Worm (Caenorhabditis elegans) whole organism, L4 larva: ENCODE results near the gene srx-29.
"Not testable (repeated sequence)": the region's sequence is repeated elsewhere in the genome, so short reads cannot be mapped to it uniquely, and the experiment has no call there.

Experiments
- F10B5.3 ChIP-seq: sonication (generic microtip); optimal IDR thresholded peaks from 2 replicates; lab custom pipeline; 2016; ENCODE audit warnings: mild to moderate bottlenecking, missing genetic modification characterization, missing compliant biosample characterization
- Y105C5A.15 ChIP-seq: fragments of 200-800 bp; sonication (Bioruptor generic); IDR thresholded peaks from 2 replicates; pipeline ENCODE4 v1.3.6; 2022; ENCODE audit warnings: missing genetic modification characterization, missing compliant biosample characterization
- Y75B8A.6 ChIP-seq: fragments of 200-800 bp; sonication (Bioruptor generic); IDR thresholded peaks from 2 replicates; pipeline ENCODE4 v1.3.6; 2022; ENCODE audit warnings: missing genetic modification reagents, missing genetic modification characterization, missing compliant biosample characterization
- arid-1 ChIP-seq: fragments of 200-800 bp; sonication (Bioruptor generic); conservative IDR thresholded peaks from 2 replicates; pipeline ENCODE4 v1.3.6; 2022; ENCODE audit warnings: missing genetic modification reagents, missing genetic modification characterization, missing compliant biosample characterization
- ces-1 ChIP-seq: fragments of 150-350 bp; sonication (generic microtip); optimal IDR thresholded peaks from 4 replicates; lab custom pipeline; 2014; ENCODE audit warnings: missing biosample characterization, missing genetic modification reagents, missing genetic modification characterization
- egl-43 ChIP-seq: fragments of 200-800 bp; sonication (Bioruptor generic); IDR thresholded peaks from 2 replicates; pipeline ENCODE4 v1.3.6; 2022; ENCODE audit warnings: missing genetic modification reagents, missing genetic modification characterization, missing compliant biosample characterization
- fkh-10 ChIP-seq: fragments of 150-350 bp; optimal IDR thresholded peaks from 2 replicates; lab custom pipeline; 2014; ENCODE audit warnings: missing biosample characterization, missing genetic modification reagents, missing genetic modification characterization
- lin-13 ChIP-seq: fragments of 150-350 bp; optimal IDR thresholded peaks from 2 replicates; lab custom pipeline; 2014; ENCODE audit warnings: missing biosample characterization, missing genetic modification reagents, missing genetic modification characterization
- nhr-10 ChIP-seq: fragments of 150-350 bp; optimal IDR thresholded peaks from 2 replicates; lab custom pipeline; 2014; ENCODE audit warnings: missing biosample characterization, missing genetic modification characterization
- nhr-28 ChIP-seq: fragments of 150-350 bp; optimal IDR thresholded peaks from 2 replicates; lab custom pipeline; 2014; ENCODE audit warnings: missing biosample characterization, missing genetic modification characterization
- nhr-41 ChIP-seq: fragments of 200-800 bp; sonication (Bioruptor generic); IDR thresholded peaks from 2 replicates; pipeline ENCODE4 v1.3.6; 2022; ENCODE audit warnings: missing genetic modification reagents, missing genetic modification characterization, missing compliant biosample characterization
- nhr-77 ChIP-seq: fragments of 150-350 bp; optimal IDR thresholded peaks from 2 replicates; lab custom pipeline; 2014; ENCODE audit warnings: missing biosample characterization, missing genetic modification characterization
- saeg-2 ChIP-seq: fragments of 200-800 bp; sonication (Bioruptor generic); IDR thresholded peaks from 2 replicates; pipeline ENCODE4 v1.3.6; 2022; ENCODE audit warnings: missing genetic modification reagents, missing genetic modification characterization, missing compliant biosample characterization
- skn-1 ChIP-seq: fragments of 150-350 bp; optimal IDR thresholded peaks from 2 replicates; lab custom pipeline; 2014; ENCODE audit warnings: missing biosample characterization, missing genetic modification characterization
- snpc-1.2 ChIP-seq: fragments of 200-800 bp; sonication (Bioruptor generic); IDR thresholded peaks from 2 replicates; pipeline ENCODE4 v1.3.6; 2022; ENCODE audit warnings: missing genetic modification reagents, missing genetic modification characterization, missing compliant biosample characterization
- zag-1 ChIP-seq: fragments of 150-350 bp; optimal IDR thresholded peaks from 2 replicates; lab custom pipeline; 2014; ENCODE audit warnings: missing biosample characterization, missing genetic modification characterization

The srx-29 gene

ce11 chrV:15650167-15650566 is 47.8 kb downstream of the srx-29 start, which contains the start of gene sru-42:
TSS of gene sru-42 (plus strand) at chrV:15650467.
- no peak for TF ChIP-seq lin-13 (GFP tag; lab: Kevin White, UChicago)
- TF ChIP-seq arid-1 (GFP tag; lab: Robert Waterston, UW): no peak
- no peak for TF ChIP-seq nhr-10 (tag; lab: Kevin White, UChicago)
- no peak for TF ChIP-seq saeg-2 (GFP tag; lab: Robert Waterston, UW)
- TF ChIP-seq nhr-28 (tag; lab: Kevin White, UChicago): no peak
- TF ChIP-seq Y105C5A.15 (GFP tag; lab: Robert Waterston, UW): no peak
- TF ChIP-seq fkh-10 (GFP tag; lab: Kevin White, UChicago): no peak
- TF ChIP-seq F10B5.3 (tag; lab: Kevin White, UChicago): no peak
- no peak for TF ChIP-seq ces-1 (GFP tag; lab: Kevin White, UChicago)
- no peak for TF ChIP-seq nhr-41 (GFP tag; lab: Robert Waterston, UW)
- no peak for TF ChIP-seq snpc-1.2 (GFP tag; lab: Robert Waterston, UW)
- TF ChIP-seq zag-1 (tag; lab: Kevin White, UChicago): no peak
- TF ChIP-seq egl-43 (GFP tag; lab: Robert Waterston, UW): no peak

- not testable (repeated sequence) for TF ChIP-seq Y75B8A.6 (GFP tag; lab: Robert Waterston, UW); skn-1 (tag; lab: Kevin White, UChicago); nhr-77 (tag; lab: Kevin White, UChicago)
These were observed 50.4 kb downstream of the srx-29 start, which contains the start of the genes C55A1.7 and C55A1.6 for ce11 chrV:15647536-15648085. TSS of gene C55A1.7 (minus strand) at chrV:15647636. TSS of gene C55A1.6 (plus strand) at chrV:15648035.
